Fruit fly (Drosophila melanogaster) whole organism, adult: Measurements from ENCODE around the gene CG8677.

Source experiments
- CG11617 ChIP-seq: fragments of 200-800 bp; sonication (Bioruptor generic); optimal IDR thresholded peaks from 2 replicates; lab custom pipeline; 2017; ENCODE audit warnings: mild to moderate bottlenecking, missing biosample characterization, missing genetic modification reagents, missing genetic modification characterization
- CG7045 ChIP-seq: fragments of 200-800 bp; sonication (Bioruptor generic); optimal IDR thresholded peaks from 2 replicates; lab custom pipeline; 2017; ENCODE audit warnings: missing biosample characterization, mild to moderate bottlenecking, missing genetic modification characterization
- kay ChIP-seq: fragments of 200-800 bp; sonication (Bioruptor generic); peaks from one replicate; lab custom pipeline; 2016; ENCODE audit warnings: missing biosample characterization, missing genetic modification characterization, borderline replicate concordance

DNA sequence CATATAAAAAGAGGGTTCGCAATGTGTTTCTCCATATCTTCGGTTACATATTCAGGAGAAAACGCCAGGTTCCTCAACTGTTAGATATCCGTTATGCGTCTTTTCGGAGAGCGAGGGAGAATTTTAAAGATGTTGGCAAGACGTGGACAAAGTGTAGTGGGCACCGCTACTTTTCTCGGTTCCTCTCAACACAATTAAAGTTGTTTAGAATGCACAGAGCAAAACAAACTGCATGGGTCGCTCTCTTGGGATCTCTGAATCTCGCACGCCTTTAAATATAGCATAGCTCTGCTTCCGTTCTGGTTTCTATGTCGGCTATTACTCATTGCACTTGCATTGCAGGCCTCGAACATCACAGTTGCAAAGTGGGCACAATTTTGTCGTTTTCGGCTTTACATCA, 14.9 kb upstream of the CG8677 start, which contains the start of gene clumsy:
- TF ChIP-seq kay (no peak), CG11617 (GFP tag; lab: Kevin White, UChicago) (no peak), CG7045 (no peak)
